Fruit fly (Drosophila melanogaster) whole organism: Measurements from ENCODE around the gene CG13003.

Source experiments
- psq ChIP-seq: fragments of >200 bp; optimal IDR thresholded peaks from 2 replicates; lab custom pipeline; 2017
- usp ChIP-seq: fragments of >200 bp; optimal IDR thresholded peaks from 2 replicates; lab custom pipeline; 2017; ENCODE audit warnings: missing biosample characterization, missing genetic modification characterization, mixed read lengths

dm6 chrX:16833097-16833496 lies 43.2 kb downstream of the CG13003 start:
- no peak for TF ChIP-seq psq (lab: Kevin White, UChicago)
- no peak for TF ChIP-seq usp (GFP tag; lab: Kevin White, UChicago)
